Worm (Caenorhabditis elegans) whole organism, late embryonic: Measurements from ENCODE around the gene nlp-78.

Experiments
- madf-2 ChIP-seq: sonication (generic microtip); optimal IDR thresholded peaks from 2 replicates; lab custom pipeline; 2017; ENCODE audit warnings: missing genetic modification characterization, missing compliant biosample characterization
- zip-5 ChIP-seq: sonication (generic microtip); optimal IDR thresholded peaks from 2 replicates; lab custom pipeline; 2016; ENCODE audit warnings: missing genetic modification characterization, missing compliant biosample characterization

DNA sequence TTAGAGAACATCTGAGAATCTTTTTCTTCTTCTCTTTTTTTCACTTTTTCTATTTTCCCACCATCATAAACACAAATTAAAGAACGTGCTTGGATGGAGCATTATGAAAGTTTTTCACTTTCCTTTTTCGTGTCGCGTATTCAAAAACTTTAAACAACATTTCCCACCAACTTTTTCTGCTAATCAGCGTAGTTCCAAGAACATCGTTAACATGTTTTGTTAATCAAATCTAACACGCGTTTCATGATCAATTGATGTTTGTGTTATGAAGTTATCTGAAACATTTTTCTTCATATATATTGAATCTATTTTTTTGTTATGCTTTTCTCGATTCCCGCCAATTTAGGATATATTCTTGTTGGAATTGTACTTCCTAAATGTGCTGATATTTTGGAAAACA lies 20.3 kb upstream of the nlp-78 start:
- no peak for TF ChIP-seq madf-2 (tag; lab: Kevin White, UChicago)
- TF ChIP-seq zip-5 (tag; lab: Kevin White, UChicago), result no peak
